Fruit fly (Drosophila melanogaster): ENCODE results near the gene Klp98A.

Gene Klp98A

dm6 chr3R:27581263-27581868, 22.4 kb upstream of the Klp98A start (continued):
- peak; percentile 43 for TF ChIP-seq trem (tag; optimal IDR thresholded peaks at IDR 0.05)
- TF ChIP-seq CG8281 (tag; optimal IDR thresholded peaks at IDR 0.05), result no peak
- peak; percentile 64 for TF ChIP-seq fd64A (GFP tag; optimal IDR thresholded peaks at IDR 0.05)
- TF ChIP-seq sima (GFP tag; optimal IDR thresholded peaks at IDR 0.05), result no peak
- peak; percentile 2 for TF ChIP-seq CG1233 (GFP tag; optimal IDR thresholded peaks at IDR 0.05)
- peak; percentile 72 for TF ChIP-seq HmgZ (tag; optimal IDR thresholded peaks at IDR 0.05)
- TF ChIP-seq PHDP (tag; optimal IDR thresholded peaks at IDR 0.05), result peak; percentile 83
- peak in 1 of 2 experiments; percentile 14 for TF ChIP-seq chif (GFP tag; optimal IDR thresholded peaks at IDR 0.05)
- TF ChIP-seq nerfin-2 (GFP tag; IDR thresholded peaks at IDR 0.05; ENCODE audit: partially characterized antibody), result no peak
- TF ChIP-seq sob (GFP tag; IDR thresholded peaks at IDR 0.05), result no peak
- peak; percentile 52 for TF ChIP-seq HLH54F (GFP tag; optimal IDR thresholded peaks at IDR 0.05)
- TF ChIP-seq CG1832 (GFP tag; optimal IDR thresholded peaks at IDR 0.05), result peak; percentile 79
- TF ChIP-seq CG7556 (GFP tag; optimal IDR thresholded peaks at IDR 0.05), result peak; percentile 51
- no peak for TF ChIP-seq CG8765 (GFP tag; IDR thresholded peaks at IDR 0.05)
- peak in 1 of 2 experiments; percentile 42 for TF ChIP-seq Pdp1 (GFP tag; optimal IDR thresholded peaks at IDR 0.05)
- TF ChIP-seq maf-S (GFP tag; optimal IDR thresholded peaks at IDR 0.05), result no peak
- no peak for TF ChIP-seq CG17328 (GFP tag; IDR thresholded peaks at IDR 0.05)
- no peak for TF ChIP-seq sens-2 (GFP tag; IDR thresholded peaks at IDR 0.05)
- no peak for TF ChIP-seq tgo (GFP tag; IDR thresholded peaks at IDR 0.05)
- peak; percentile 65 for TF ChIP-seq salm (tag; optimal IDR thresholded peaks at IDR 0.05)
- TF ChIP-seq luna (GFP tag; optimal IDR thresholded peaks at IDR 0.05), result no peak
- peak; percentile 35 for TF ChIP-seq CG1529 (GFP tag; optimal IDR thresholded peaks at IDR 0.05)
- peak; percentile 40 for TF ChIP-seq CG15601 (tag; optimal IDR thresholded peaks at IDR 0.05)
- TF ChIP-seq kah (GFP tag; optimal IDR thresholded peaks at IDR 0.05), result peak; percentile 62
- TF ChIP-seq schlank (tag; optimal IDR thresholded peaks at IDR 0.05), result peak; percentile 39
- TF ChIP-seq tin (GFP tag; optimal IDR thresholded peaks at IDR 0.05), result peak; percentile 24
- TF ChIP-seq CG18011 (GFP tag; optimal IDR thresholded peaks at IDR 0.05), result peak; percentile 41
- no peak for TF ChIP-seq Mad (GFP tag; optimal IDR thresholded peaks at IDR 0.05)
- TF ChIP-seq CG32772 (GFP tag; IDR thresholded peaks at IDR 0.05), result no peak
- no peak for TF ChIP-seq CG30431 (GFP tag; optimal IDR thresholded peaks at IDR 0.05)
- TF ChIP-seq CG32767 (GFP tag; IDR thresholded peaks at IDR 0.05), result no peak
- TF ChIP-seq Dp (GFP tag; optimal IDR thresholded peaks at IDR 0.05), result peak; percentile 57
- TF ChIP-seq CG9727 (GFP tag; optimal IDR thresholded peaks at IDR 0.05), result peak; percentile 15
- peak; percentile 11 for TF ChIP-seq CG4424 (GFP tag; optimal IDR thresholded peaks at IDR 0.05)
- peak; percentile 80 for TF ChIP-seq lilli (GFP tag; optimal IDR thresholded peaks at IDR 0.05)
- TF ChIP-seq Deaf1 (tag; optimal IDR thresholded peaks at IDR 0.05), result peak; percentile 61
- no peak for TF ChIP-seq CG11696 (GFP tag; IDR thresholded peaks at IDR 0.05)
- peak; percentile 33 for TF ChIP-seq MTF-1 (GFP tag; optimal IDR thresholded peaks at IDR 0.05; ENCODE audit: borderline replicate concordance)
- peak; percentile 71 for TF ChIP-seq CG6813 (GFP tag; optimal IDR thresholded peaks at IDR 0.05)
- no peak for TF ChIP-seq stc (GFP tag; IDR thresholded peaks at IDR 0.05)
- peak; percentile 70 for TF ChIP-seq CG17359 (tag; optimal IDR thresholded peaks at IDR 0.05)
- no peak for TF ChIP-seq Doc2 (GFP tag; IDR thresholded peaks at IDR 0.05)
- TF ChIP-seq MBD-R2 (GFP tag; IDR thresholded peaks at IDR 0.05), result no peak
- TF ChIP-seq CG10274 (GFP tag; optimal IDR thresholded peaks at IDR 0.05), result peak; percentile 19
- TF ChIP-seq ERR (GFP tag; optimal IDR thresholded peaks at IDR 0.05), result peak; percentile 9
- TF ChIP-seq lab (GFP tag; optimal IDR thresholded peaks at IDR 0.05), result peak; percentile 85
- TF ChIP-seq CG1603 (tag; optimal IDR thresholded peaks at IDR 0.05), result peak; percentile 75
- no peak for TF ChIP-seq sc (optimal IDR thresholded peaks at IDR 0.05)
- no peak for TF ChIP-seq sc (GFP tag; optimal IDR thresholded peaks at IDR 0.05)
- TF ChIP-seq phol (tag; optimal IDR thresholded peaks at IDR 0.05), result no peak
